Fruit fly (Drosophila melanogaster) whole organism, wandering third instar larva: ENCODE results near the gene Atac1.

Experiments used
- Abd-B ChIP-seq: fragments of >200 bp; optimal IDR thresholded peaks from 2 replicates; lab custom pipeline; 2017; ENCODE audit warnings: missing biosample characterization, missing genetic modification characterization
- CG32264 ChIP-seq: fragments of 200-800 bp; sonication (Bioruptor generic); optimal IDR thresholded peaks from 2 replicates; lab custom pipeline; 2016; ENCODE audit warnings: missing biosample characterization, missing genetic modification characterization
- CG9705 ChIP-seq: fragments of 200-800 bp; sonication (Bioruptor generic); optimal IDR thresholded peaks from 2 replicates; lab custom pipeline; 2018; ENCODE audit warnings: missing biosample characterization, mild to moderate bottlenecking, missing genetic modification characterization
- Dfd ChIP-seq: fragments of >200 bp; optimal IDR thresholded peaks from 2 replicates; lab custom pipeline; 2017; ENCODE audit warnings: missing biosample characterization, missing genetic modification characterization
- Dif ChIP-seq: fragments of 200-275, 200-300 bp; sonication (Bioruptor generic); optimal IDR thresholded peaks from 2 replicates; lab custom pipeline; 2018; ENCODE audit warnings: missing biosample characterization, missing genetic modification characterization; ENCODE audit not compliant: partially characterized antibody
- HLH106 ChIP-seq: fragments of 200-800 bp; optimal IDR thresholded peaks from 3 replicates; lab custom pipeline; 2019; ENCODE audit warnings: missing biosample characterization, mild to moderate bottlenecking, missing genetic modification characterization, moderate library complexity
- Hnf4 ChIP-seq: fragments of 200-800 bp; sonication (Bioruptor generic); optimal IDR thresholded peaks from 2 replicates; lab custom pipeline; 2016; ENCODE audit warnings: missing biosample characterization, mild to moderate bottlenecking, missing genetic modification characterization
- Hr83 ChIP-seq: fragments of 200-300 bp; sonication (Bioruptor generic); optimal IDR thresholded peaks from 2 replicates; lab custom pipeline; 2016; ENCODE audit warnings: missing biosample characterization, mild to moderate bottlenecking, missing genetic modification characterization, moderate library complexity; ENCODE audit not compliant: poor library complexity, severe bottlenecking
- Jra ChIP-seq: sonication (Bioruptor generic); optimal IDR thresholded peaks from 2 replicates; lab custom pipeline; 2016; ENCODE audit warnings: missing biosample characterization, missing genetic modification characterization
- Mio ChIP-seq: sonication (Bioruptor generic); optimal IDR thresholded peaks from 2 replicates; lab custom pipeline; 2016; ENCODE audit warnings: missing biosample characterization, missing genetic modification characterization
- Myc ChIP-seq: fragments of >200 bp; optimal IDR thresholded peaks from 2 replicates; lab custom pipeline; 2017
- N ChIP-seq: fragments of >200 bp; optimal IDR thresholded peaks from 2 replicates; lab custom pipeline; 2018; ENCODE audit warnings: missing biosample characterization, missing external identifiers, missing genetic modification characterization
- OdsH ChIP-seq: fragments of 200-800 bp; sonication (Bioruptor generic); optimal IDR thresholded peaks from 2 replicates; lab custom pipeline; 2016; ENCODE audit warnings: missing biosample characterization, mild to moderate bottlenecking, missing genetic modification characterization
- Rel ChIP-seq, 2 experiments: fragments of 200-800 bp; sonication (Bioruptor generic) in 1 of 2; optimal IDR thresholded peaks; 2 replicates in 1 of 2; 3 replicates in 1 of 2; lab custom pipeline; 2016 to 2019; ENCODE audit warnings: mild to moderate bottlenecking in 2 of 2, missing biosample characterization in 2 of 2, missing genetic modification characterization in 2 of 2, moderate library complexity in 1 of 2
- Sp1 ChIP-seq: fragments of 200-800 bp; sonication (Bioruptor generic); optimal IDR thresholded peaks from 3 replicates; lab custom pipeline; 2019; ENCODE audit warnings: missing biosample characterization, mild to moderate bottlenecking, missing genetic modification characterization, moderate library complexity
- br ChIP-seq: fragments of 200-800 bp; sonication (Bioruptor generic); optimal IDR thresholded peaks from 2 replicates; lab custom pipeline; 2016; ENCODE audit warnings: missing biosample characterization, missing genetic modification characterization
- brk ChIP-seq: fragments of 200-800 bp; sonication (Bioruptor generic); optimal IDR thresholded peaks from 2 replicates; lab custom pipeline; 2016; ENCODE audit warnings: missing biosample characterization, mild to moderate bottlenecking, missing genetic modification characterization
- dl ChIP-seq, 2 experiments: fragments of 175-275, 200-275 bp in 1 of 2; fragments of 200-275 bp in 1 of 2; sonication (Bioruptor generic); optimal IDR thresholded peaks; lab custom pipeline; 2018; ENCODE audit warnings: mild to moderate bottlenecking in 2 of 2, missing biosample characterization in 2 of 2, missing genetic modification characterization in 2 of 2, moderate library complexity in 2 of 2; ENCODE audit not compliant: partially characterized antibody in 2 of 2, insufficient read depth in 1 of 2
- dmrt93B ChIP-seq: fragments of 200-800 bp; sonication (Bioruptor generic); optimal IDR thresholded peaks from 2 replicates; lab custom pipeline; 2018; ENCODE audit warnings: missing biosample characterization, mild to moderate bottlenecking, missing genetic modification characterization
- ey ChIP-seq: fragments of 200-800 bp; sonication (Bioruptor generic); optimal IDR thresholded peaks from 2 replicates; lab custom pipeline; 2016; ENCODE audit warnings: missing biosample characterization, missing genetic modification characterization
- foxo ChIP-seq, 2 experiments: fragments of 200-800 bp; sonication (Bioruptor generic); optimal IDR thresholded peaks; 2 replicates in 1 of 2; 3 replicates in 1 of 2; lab custom pipeline; 2016 to 2017; ENCODE audit warnings: missing biosample characterization in 2 of 2, missing genetic modification characterization in 2 of 2
- fru ChIP-seq: fragments of 200-800 bp; sonication (Bioruptor generic); optimal IDR thresholded peaks from 3 replicates; lab custom pipeline; 2016; ENCODE audit warnings: missing biosample characterization, mild to moderate bottlenecking, missing genetic modification characterization
- h ChIP-seq: fragments of 200-800 bp; sonication (Bioruptor generic); optimal IDR thresholded peaks from 3 replicates; lab custom pipeline; 2016; ENCODE audit warnings: missing biosample characterization, mild to moderate bottlenecking, missing genetic modification characterization
- lola ChIP-seq: fragments of >200 bp; optimal IDR thresholded peaks from 2 replicates; lab custom pipeline; 2017; ENCODE audit warnings: missing biosample characterization, missing genetic modification characterization
- pan ChIP-seq: fragments of >200 bp; optimal IDR thresholded peaks from 2 replicates; lab custom pipeline; 2017
- psq ChIP-seq: fragments of 200-800 bp; sonication (Bioruptor generic); optimal IDR thresholded peaks from 3 replicates; lab custom pipeline; 2017; ENCODE audit warnings: missing biosample characterization, mild to moderate bottlenecking, missing genetic modification characterization, moderate library complexity
- rgr ChIP-seq: fragments of 200-800 bp; sonication (Bioruptor generic); optimal IDR thresholded peaks from 3 replicates; lab custom pipeline; 2016; ENCODE audit warnings: missing biosample characterization, mild to moderate bottlenecking, missing genetic modification characterization
- sage ChIP-seq: fragments of 200-800 bp; sonication (Bioruptor generic); optimal IDR thresholded peaks from 2 replicates; lab custom pipeline; 2016; ENCODE audit warnings: missing biosample characterization, mild to moderate bottlenecking, missing genetic modification characterization
- sv ChIP-seq: fragments of 200-800 bp; sonication (Bioruptor generic); optimal IDR thresholded peaks from 3 replicates; lab custom pipeline; 2016; ENCODE audit warnings: missing biosample characterization, missing genetic modification characterization
- tai ChIP-seq: sonication (Bioruptor generic); optimal IDR thresholded peaks from 2 replicates; lab custom pipeline; 2016; ENCODE audit warnings: missing biosample characterization, missing genetic modification characterization
- usp ChIP-seq: fragments of >200 bp; optimal IDR thresholded peaks from 2 replicates; lab custom pipeline; 2017; ENCODE audit warnings: missing biosample characterization, missing genetic modification characterization
- woc ChIP-seq: sonication (Bioruptor generic); optimal IDR thresholded peaks from 2 replicates; lab custom pipeline; 2016; ENCODE audit warnings: missing biosample characterization, mild to moderate bottlenecking, missing genetic modification characterization

Gene Atac1

DNA sequence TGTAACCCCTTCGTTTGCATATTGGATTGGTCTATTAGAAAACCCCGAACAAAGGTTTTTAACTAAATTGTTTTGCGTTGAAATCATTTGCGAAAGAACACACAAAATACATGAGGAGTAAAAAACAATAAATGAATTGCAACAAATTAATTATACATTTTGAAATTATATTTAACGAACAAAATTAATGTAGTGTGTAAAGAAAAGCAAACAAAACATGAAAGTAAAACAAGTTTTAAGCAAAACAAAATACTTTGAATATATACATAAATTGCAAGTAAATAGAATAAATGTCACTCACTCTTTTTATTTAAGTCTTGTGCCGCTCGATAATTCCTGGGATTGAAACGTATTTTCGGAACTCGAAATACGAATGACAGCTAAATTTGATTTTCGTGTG lies 28.3 kb downstream of the Atac1 start, which contains the start of gene CG43232:
Gene CG43232, plus strand, starts transcription at position 301 of the 400 bp plus-strand sequence.
- TF ChIP-seq sv (GFP tag; lab: Kevin White, UChicago) = no peak
- no peak for TF ChIP-seq dl (GFP tag; optimal IDR thresholded peaks at IDR 0.05; lab: Kevin White, UChicago; ENCODE audit: insufficient read depth in 1 of 2, partially characterized antibody in 2 of 2)
- TF ChIP-seq OdsH (GFP tag; lab: Kevin White, UChicago) = no peak
- TF ChIP-seq tai (GFP tag; lab: Kevin White, UChicago) = no peak
- no peak for TF ChIP-seq foxo (GFP tag; optimal IDR thresholded peaks at IDR 0.05; lab: Kevin White, UChicago)

DNA sequence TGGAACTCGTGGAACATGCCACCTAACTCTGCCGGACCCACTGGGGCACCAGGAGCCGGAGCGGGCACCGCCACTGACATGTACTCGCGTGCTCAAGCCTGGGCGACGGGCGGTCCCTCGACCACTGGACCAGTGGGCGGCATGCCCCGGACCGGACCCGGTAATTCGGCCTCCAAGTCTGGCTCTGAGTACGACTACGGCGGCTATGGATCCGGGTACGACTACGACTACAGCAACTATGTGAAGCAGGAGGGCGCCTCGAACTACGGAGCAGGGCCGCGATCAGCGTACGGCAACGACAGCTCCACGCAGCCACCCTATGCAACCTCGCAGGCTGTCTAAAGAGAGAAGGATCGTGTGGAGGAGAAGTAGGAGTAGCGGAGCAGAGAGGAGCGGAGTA lies 35.0 kb downstream of the Atac1 start:
- TF ChIP-seq CG9705 (GFP tag; lab: Kevin White, UChicago) = no peak
- TF ChIP-seq Abd-B (GFP tag; lab: Kevin White, UChicago) = no peak
- TF ChIP-seq lola (GFP tag; lab: Kevin White, UChicago) = no peak
- TF ChIP-seq usp (GFP tag; lab: Kevin White, UChicago) = no peak
- TF ChIP-seq Jra (GFP tag; lab: Kevin White, UChicago) = no peak
- TF ChIP-seq tai (GFP tag; lab: Kevin White, UChicago) = no peak
- no peak for TF ChIP-seq Myc
- TF ChIP-seq Dif (GFP tag; lab: Kevin White, UChicago) = no peak
- no peak for TF ChIP-seq h (GFP tag; lab: Kevin White, UChicago)
- no peak for TF ChIP-seq br (GFP tag; lab: Kevin White, UChicago)
- TF ChIP-seq ey (GFP tag; lab: Kevin White, UChicago) = no peak

DNA sequence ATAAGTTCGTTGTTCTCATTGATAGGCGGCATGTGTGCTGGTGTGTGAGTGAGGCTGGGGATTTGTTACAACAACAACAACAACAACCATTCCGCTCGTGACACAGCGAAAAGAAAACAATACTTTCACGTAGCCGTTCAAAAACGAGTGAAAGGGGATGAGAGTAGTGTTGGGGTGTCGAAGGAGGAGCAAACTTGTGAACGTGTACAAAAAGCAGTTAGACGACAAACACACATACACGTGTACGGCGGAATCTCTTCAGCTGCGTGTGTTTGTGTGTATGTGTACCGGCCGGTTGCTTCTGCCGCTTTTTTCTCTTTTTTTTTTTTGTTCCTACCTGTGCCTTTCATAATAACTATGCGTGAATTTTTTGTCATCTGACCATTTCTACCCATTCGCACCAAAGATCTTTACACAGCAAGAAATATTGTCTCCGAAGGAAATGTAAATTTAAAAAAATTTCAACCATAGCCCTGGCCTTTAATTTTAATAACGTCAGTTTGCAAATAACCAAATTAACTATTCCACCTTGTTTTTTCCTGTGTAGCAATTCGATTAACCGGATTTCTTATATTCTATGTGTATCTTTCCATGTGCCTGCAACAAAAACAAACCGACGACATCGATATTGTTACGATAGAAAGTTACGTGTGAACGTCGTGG lies 37.9 kb downstream of the Atac1 start:
- peak; percentile 22 for TF ChIP-seq Jra (GFP tag; lab: Kevin White, UChicago)
- peak; percentile 45 for TF ChIP-seq psq (GFP tag; lab: Kevin White, UChicago)
- peak; percentile 54 for TF ChIP-seq Sp1 (GFP tag; lab: Kevin White, UChicago)
- TF ChIP-seq tai (GFP tag; lab: Kevin White, UChicago) = no peak
- peak; percentile 54 for TF ChIP-seq HLH106
- peak; percentile 31 for TF ChIP-seq sv (GFP tag; lab: Kevin White, UChicago)
- TF ChIP-seq Abd-B (GFP tag; lab: Kevin White, UChicago) = no peak
- TF ChIP-seq Hr83 (GFP tag; lab: Kevin White, UChicago) = peak; percentile 46
- TF ChIP-seq dl (GFP tag; optimal IDR thresholded peaks at IDR 0.05; lab: Kevin White, UChicago; ENCODE audit: insufficient read depth in 1 of 2, partially characterized antibody in 2 of 2) = peak in 1 of 2 experiments; percentile 35
- peak; percentile 11 for TF ChIP-seq Rel (GFP tag; optimal IDR thresholded peaks at IDR 0.05; lab: Kevin White, UChicago)
- no peak for TF ChIP-seq Rel (tag; optimal IDR thresholded peaks at IDR 0.05; lab: Kevin White, UChicago)
- no peak for TF ChIP-seq pan (lab: Kevin White, UChicago)
- TF ChIP-seq woc = peak; percentile 60
- TF ChIP-seq ey (GFP tag; lab: Kevin White, UChicago) = peak; percentile 83
- peak; percentile 82 for TF ChIP-seq OdsH (GFP tag; lab: Kevin White, UChicago)
- TF ChIP-seq Myc = no peak
- TF ChIP-seq Dfd (GFP tag; lab: Kevin White, UChicago) = no peak
- peak; percentile 83 for TF ChIP-seq Hnf4 (GFP tag; lab: Kevin White, UChicago)
- peak; percentile 83 for TF ChIP-seq rgr (GFP tag; lab: Kevin White, UChicago)
- TF ChIP-seq foxo (GFP tag; optimal IDR thresholded peaks at IDR 0.05; lab: Kevin White, UChicago) = peak in 1 of 2 experiments; percentile 84
- peak; percentile 20 for TF ChIP-seq Dif (GFP tag; lab: Kevin White, UChicago)
- TF ChIP-seq lola (GFP tag; lab: Kevin White, UChicago) = no peak
- TF ChIP-seq CG32264 (GFP tag; lab: Kevin White, UChicago) = peak; percentile 48
- TF ChIP-seq fru (GFP tag; lab: Kevin White, UChicago) = peak; percentile 77
- TF ChIP-seq h (GFP tag; lab: Kevin White, UChicago) = peak; percentile 86
- no peak for TF ChIP-seq Mio
- no peak for TF ChIP-seq dmrt93B (GFP tag; lab: Kevin White, UChicago)
- TF ChIP-seq brk = peak; percentile 76
- no peak for TF ChIP-seq CG9705 (GFP tag; lab: Kevin White, UChicago)
- TF ChIP-seq N (GFP tag; lab: Kevin White, UChicago) = no peak
- TF ChIP-seq sage = peak; percentile 57
- TF ChIP-seq br (GFP tag; lab: Kevin White, UChicago) = peak; percentile 74
